Worm (Caenorhabditis elegans) whole organism, L4 larva: ENCODE data around the gene clec-162.

Experiments
- T26A8.4 ChIP-seq: fragments of 200-800 bp; sonication (Bioruptor generic); IDR thresholded peaks from 2 replicates; pipeline ENCODE4 v1.3.6; 2022; ENCODE audit warnings: missing genetic modification characterization, missing compliant biosample characterization
- Y75B8A.6 ChIP-seq: fragments of 200-800 bp; sonication (Bioruptor generic); IDR thresholded peaks from 2 replicates; pipeline ENCODE4 v1.3.6; 2022; ENCODE audit warnings: missing genetic modification reagents, missing genetic modification characterization, missing compliant biosample characterization
- ZK337.2 ChIP-seq: fragments of 200-800 bp; sonication (Bioruptor generic); IDR thresholded peaks from 2 replicates; pipeline ENCODE4 v1.3.6; 2022; ENCODE audit warnings: missing genetic modification reagents, missing genetic modification characterization, missing compliant biosample characterization
- aha-1 ChIP-seq: fragments of 150-350 bp; peaks from one replicate; lab custom pipeline; 2014; ENCODE audit warnings: missing biosample characterization, missing genetic modification characterization
- aly-2 ChIP-seq: sonication (generic microtip); optimal IDR thresholded peaks from 2 replicates; lab custom pipeline; 2018; ENCODE audit warnings: missing biosample characterization, missing genetic modification characterization
- attf-4 ChIP-seq: sonication (generic microtip); optimal IDR thresholded peaks from 3 replicates; lab custom pipeline; 2017; ENCODE audit warnings: missing biosample characterization, missing genetic modification characterization
- ceh-20 ChIP-seq: fragments of 200-800 bp; sonication (Bioruptor generic); IDR thresholded peaks from 2 replicates; pipeline ENCODE4 v1.3.6; 2022; ENCODE audit warnings: missing genetic modification reagents, missing genetic modification characterization, missing compliant biosample characterization
- ceh-44 ChIP-seq: fragments of 200-800 bp; sonication (Bioruptor generic); IDR thresholded peaks from 2 replicates; pipeline ENCODE4 v1.3.6; 2022; ENCODE audit warnings: missing genetic modification reagents, missing genetic modification characterization, missing compliant biosample characterization
- ceh-82 ChIP-seq: sonication (generic microtip); optimal IDR thresholded peaks from 2 replicates; lab custom pipeline; 2017; ENCODE audit warnings: missing biosample characterization, missing genetic modification characterization
- ces-1 ChIP-seq: fragments of 150-350 bp; sonication (generic microtip); optimal IDR thresholded peaks from 4 replicates; lab custom pipeline; 2014; ENCODE audit warnings: missing biosample characterization, missing genetic modification reagents, missing genetic modification characterization
- daf-19 ChIP-seq: fragments of 200-800 bp; sonication (Bioruptor generic); conservative IDR thresholded peaks from 2 replicates; pipeline ENCODE4 v1.3.6; 2022; ENCODE audit warnings: missing genetic modification characterization, missing compliant biosample characterization
- duxl-1 ChIP-seq: sonication (generic microtip); optimal IDR thresholded peaks from 2 replicates; lab custom pipeline; 2016; ENCODE audit warnings: mild to moderate bottlenecking, missing genetic modification characterization, moderate library complexity, missing compliant biosample characterization; ENCODE audit not compliant: poor library complexity
- dve-1 ChIP-seq: sonication (generic microtip); optimal IDR thresholded peaks from 2 replicates; lab custom pipeline; 2017; ENCODE audit warnings: antibody characterized with exemption, mild to moderate bottlenecking, missing genetic modification characterization, missing compliant biosample characterization; ENCODE audit not compliant: insufficient read depth
- egl-43 ChIP-seq: fragments of 200-800 bp; sonication (Bioruptor generic); IDR thresholded peaks from 2 replicates; pipeline ENCODE4 v1.3.6; 2022; ENCODE audit warnings: missing genetic modification reagents, missing genetic modification characterization, missing compliant biosample characterization
- hif-1 ChIP-seq, 2 experiments: sonication (generic microtip); optimal IDR thresholded peaks; 2 replicates each; lab custom pipeline; 2016 to 2017; ENCODE audit warnings: missing compliant biosample characterization in 2 of 2, missing genetic modification characterization in 2 of 2, missing genetic modification reagents in 2 of 2, missing genotype in 2 of 2, mild to moderate bottlenecking in 1 of 2
- jun-1 ChIP-seq: fragments of 150-350 bp; optimal IDR thresholded peaks from 2 replicates; lab custom pipeline; 2014; ENCODE audit warnings: missing biosample characterization, missing genetic modification reagents, missing genetic modification characterization
- lin-15B ChIP-seq: fragments of 150-350 bp; sonication (generic microtip); optimal IDR thresholded peaks from 3 replicates; lab custom pipeline; 2014; ENCODE audit warnings: missing biosample characterization, missing genetic modification characterization
- madf-5 ChIP-seq, 2 experiments: fragments of 200-800 bp; sonication (Bioruptor generic); IDR thresholded peaks; 2 replicates each; pipeline ENCODE4 v1.3.6; 2022; ENCODE audit warnings: missing compliant biosample characterization in 2 of 2, missing genetic modification characterization in 2 of 2
- madf-9 ChIP-seq: fragments of 200-800 bp; sonication (Bioruptor generic); conservative IDR thresholded peaks from 2 replicates; pipeline ENCODE4 v1.3.6; 2022; ENCODE audit warnings: missing genetic modification reagents, missing genetic modification characterization, missing compliant biosample characterization
- mxl-3 ChIP-seq: fragments of 200-800 bp; sonication (Bioruptor generic); optimal IDR thresholded peaks from 2 replicates; lab custom pipeline; 2018; ENCODE audit warnings: mild to moderate bottlenecking, missing genetic modification characterization, missing compliant biosample characterization
- nhr-10 ChIP-seq: fragments of 150-350 bp; optimal IDR thresholded peaks from 2 replicates; lab custom pipeline; 2014; ENCODE audit warnings: missing biosample characterization, missing genetic modification characterization
- nhr-11 ChIP-seq: fragments of 150-350 bp; optimal IDR thresholded peaks from 2 replicates; lab custom pipeline; 2014; ENCODE audit warnings: missing biosample characterization, missing genetic modification characterization
- nhr-28 ChIP-seq: fragments of 150-350 bp; optimal IDR thresholded peaks from 2 replicates; lab custom pipeline; 2014; ENCODE audit warnings: missing biosample characterization, missing genetic modification characterization
- nhr-41 ChIP-seq: fragments of 200-800 bp; sonication (Bioruptor generic); IDR thresholded peaks from 2 replicates; pipeline ENCODE4 v1.3.6; 2022; ENCODE audit warnings: missing genetic modification reagents, missing genetic modification characterization, missing compliant biosample characterization
- nhr-48 ChIP-seq: sonication (generic microtip); optimal IDR thresholded peaks from 2 replicates; lab custom pipeline; 2016; ENCODE audit warnings: mild to moderate bottlenecking, missing genetic modification characterization, missing compliant biosample characterization
- nhr-6 ChIP-seq: fragments of 150-350 bp; optimal IDR thresholded peaks from 2 replicates; lab custom pipeline; 2014; ENCODE audit warnings: missing biosample characterization, missing genetic modification characterization
- nhr-77 ChIP-seq: fragments of 150-350 bp; optimal IDR thresholded peaks from 2 replicates; lab custom pipeline; 2014; ENCODE audit warnings: missing biosample characterization, missing genetic modification characterization
- pha-4 ChIP-seq, 2 experiments: fragments of 150-350 bp in 1 of 2; fragments of 200-800 bp in 1 of 2; sonication (Bioruptor generic) in 1 of 2; IDR thresholded peaks in 1 of 2; optimal IDR thresholded peaks in 1 of 2; 2 replicates each; pipeline versions ENCODE4 v1.3.6 to Lab custom; 2014 to 2022; ENCODE audit warnings: missing genetic modification characterization in 2 of 2, missing genetic modification reagents in 2 of 2, missing biosample characterization in 1 of 2, missing compliant biosample characterization in 1 of 2
- php-3 ChIP-seq: fragments of 200-800 bp; sonication (Bioruptor generic); IDR thresholded peaks from 2 replicates; pipeline ENCODE4 v1.3.6; 2022; ENCODE audit warnings: missing genetic modification reagents, missing genetic modification characterization, missing compliant biosample characterization
- set-16 ChIP-seq: fragments of 200-800 bp; sonication (Bioruptor generic); IDR thresholded peaks from 2 replicates; pipeline ENCODE4 v1.3.6; 2022; ENCODE audit warnings: missing genetic modification reagents, missing genetic modification characterization, missing compliant biosample characterization
- tra-1 ChIP-seq: fragments of 200-800 bp; sonication (Bioruptor generic); IDR thresholded peaks from 2 replicates; pipeline ENCODE4 v1.3.6; 2022; ENCODE audit warnings: missing genetic modification reagents, missing genetic modification characterization, missing compliant biosample characterization
- unc-130 ChIP-seq: sonication (generic microtip); optimal IDR thresholded peaks from 2 replicates; lab custom pipeline; 2016; ENCODE audit warnings: missing genetic modification reagents, missing genetic modification characterization, missing compliant biosample characterization
- unc-62 ChIP-seq, 3 experiments: fragments of 150-350 bp in 1 of 3; sonication (generic microtip); optimal IDR thresholded peaks in 2 of 3; peaks in 1 of 3; 1 replicate in 1 of 3; 2 replicates in 2 of 3; lab custom pipeline; 2014 to 2017; ENCODE audit warnings: missing biosample characterization in 3 of 3, missing genetic modification characterization in 3 of 3, missing genetic modification reagents in 3 of 3, missing genotype in 1 of 3
- zfp-2 ChIP-seq: sonication (generic microtip); optimal IDR thresholded peaks from 2 replicates; lab custom pipeline; 2016; ENCODE audit warnings: mild to moderate bottlenecking, missing genetic modification characterization, missing compliant biosample characterization

Gene clec-162

DNA sequence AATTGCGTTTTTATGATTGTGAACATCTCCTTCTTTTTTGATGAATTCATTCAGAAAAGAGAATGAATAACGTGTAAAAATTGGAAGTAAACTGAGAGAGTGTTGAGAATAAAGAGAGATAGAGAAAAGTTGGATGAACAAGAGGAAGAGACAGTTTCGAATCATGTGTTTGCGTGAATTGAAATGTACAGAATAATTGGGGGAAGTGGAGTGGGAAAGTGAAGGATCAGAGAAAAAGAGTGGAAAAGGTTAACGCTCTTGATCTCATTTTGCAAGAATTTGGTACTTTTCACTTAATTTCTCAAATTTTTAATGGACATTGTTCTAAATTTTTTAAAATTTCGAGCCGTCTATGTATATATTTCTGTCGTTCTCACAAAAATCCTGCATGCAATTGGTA is 8.3 kb upstream of the clec-162 start:
- peak in 1 of 2 experiments; percentile 55 for TF ChIP-seq unc-62 (GFP tag; optimal IDR thresholded peaks at IDR 0.05 in 1 of 2; lab: Kevin White, UChicago)
- no peak for TF ChIP-seq unc-62 (tag; optimal IDR thresholded peaks at IDR 0.05; lab: Kevin White, UChicago)
- TF ChIP-seq pha-4 (GFP tag; IDR thresholded peaks at IDR 0.05; lab: Robert Waterston, UW), result no peak
- no peak for TF ChIP-seq pha-4 (tag; optimal IDR thresholded peaks at IDR 0.05; lab: Kevin White, UChicago)

- TF ChIP-seq nhr-10 (no peak), daf-19 (no peak), ZK337.2 (peak; percentile 26; the same call in 1 of the 2 replicates), Y75B8A.6 (GFP tag; lab: Robert Waterston, UW) (no peak), nhr-11 (tag; lab: Kevin White, UChicago) (peak; percentile 16), nhr-48 (tag; lab: Kevin White, UChicago) (no peak), egl-43 (no peak), nhr-28 (tag; lab: Kevin White, UChicago) (no peak), madf-5 (GFP tag; IDR thresholded peaks at IDR 0.05; lab: Robert Waterston, UW) (no peak), unc-62 (GFP tag; optimal IDR thresholded peaks at IDR 0.05 in 1 of 2; lab: Kevin White, UChicago) (peak in 1 of 2 experiments; percentile 99), unc-62 (tag; optimal IDR thresholded peaks at IDR 0.05; lab: Kevin White, UChicago) (no peak), T26A8.4 (GFP tag; lab: Robert Waterston, UW) (no peak), tra-1 (GFP tag; lab: Robert Waterston, UW) (peak; percentile 64; the same call in 1 of the 2 replicates), php-3 (no peak), nhr-6 (tag; lab: Kevin White, UChicago) (no peak), hif-1 (tag; optimal IDR thresholded peaks at IDR 0.05; lab: Kevin White, UChicago) (no peak), nhr-77 (no peak), duxl-1 (no peak), ceh-20 (GFP tag; lab: Robert Waterston, UW) (peak; percentile 83), ces-1 (no peak)
Observed at ce11 chrIII:9731313-9731912, 6.4 kb upstream of the clec-162 start.

DNA sequence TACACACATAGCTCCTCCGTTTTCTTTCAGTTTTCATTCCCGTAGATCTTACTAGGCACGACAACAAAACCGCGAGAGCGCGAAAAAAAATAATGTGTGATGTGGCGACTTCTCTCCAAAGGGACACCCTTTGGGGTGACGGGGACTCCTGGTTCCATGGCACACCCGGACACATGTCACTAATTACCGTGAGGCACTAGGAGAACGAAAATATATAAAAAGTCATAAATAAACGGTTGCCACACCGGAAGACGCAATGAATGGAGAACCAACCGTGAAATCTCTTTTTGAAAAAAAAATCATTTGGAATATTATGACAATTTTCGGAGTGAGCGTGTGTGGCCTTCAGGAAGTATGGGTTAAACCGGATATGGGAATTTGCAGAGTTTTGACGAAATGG is 5.4 kb upstream of the clec-162 start:
- no peak for TF ChIP-seq aly-2 (tag; lab: Kevin White, UChicago)
- peak; percentile 80 for TF ChIP-seq aha-1 (tag; lab: Kevin White, UChicago)
- TF ChIP-seq dve-1 (tag; lab: Kevin White, UChicago), result no peak
- no peak for TF ChIP-seq zfp-2 (tag; lab: Kevin White, UChicago)
- no peak for TF ChIP-seq attf-4 (tag; lab: Kevin White, UChicago)
- TF ChIP-seq ceh-44, result no peak
- TF ChIP-seq nhr-41 (GFP tag; lab: Robert Waterston, UW), result no peak
- TF ChIP-seq mxl-3 (GFP tag; lab: Kevin White, UChicago), result no peak

ce11 chrIII:9727439-9727838 is 2.4 kb upstream of the clec-162 start, which contains the start of gene C07A9.12:
Gene C07A9.12 (minus strand): TSS chrIII:9727539.
- no peak for TF ChIP-seq ceh-82 (tag; lab: Kevin White, UChicago)
- TF ChIP-seq jun-1 (tag; lab: Kevin White, UChicago), result no peak
- TF ChIP-seq madf-9 (GFP tag; lab: Robert Waterston, UW), result no peak
- no peak for TF ChIP-seq set-16 (GFP tag; lab: Robert Waterston, UW)
- no peak for TF ChIP-seq lin-15B (tag; lab: Kevin White, UChicago)
- no peak for TF ChIP-seq unc-130
